Worm (Caenorhabditis elegans) whole organism, mixed stage, embryonic: ENCODE results near the gene rpl-32.

Experiments
- ceh-43 ChIP-seq: fragments of 200-800 bp; sonication (Bioruptor generic); optimal IDR thresholded peaks from 2 replicates; lab custom pipeline; 2018; ENCODE audit warnings: mild to moderate bottlenecking, missing genetic modification characterization, moderate library complexity, missing compliant biosample characterization
- pha-4 ChIP-seq: fragments of 150-350 bp; optimal IDR thresholded peaks from 2 replicates; lab custom pipeline; 2018; ENCODE audit warnings: missing biosample characterization, missing genetic modification reagents, missing genetic modification characterization

ce11 chrII:9019704-9020103 is 37.2 kb downstream of the rpl-32 start, which contains the start of gene dep-1:
- no peak for TF ChIP-seq pha-4 (tag; lab: Kevin White, UChicago)
- TF ChIP-seq ceh-43 (GFP tag; lab: Kevin White, UChicago) = no peak
